Worm (Caenorhabditis elegans) whole organism, young adult: ENCODE results near the gene pdhb-1.

Experiments used
- B0336.3 ChIP-seq: fragments of 200-800 bp; sonication (Bioruptor generic); IDR thresholded peaks from 2 replicates; pipeline ENCODE4 v1.3.6; 2022; ENCODE audit warnings: missing genetic modification characterization, missing compliant biosample characterization
- C06A6.2 ChIP-seq: fragments of 200-800 bp; sonication (Bioruptor generic); conservative IDR thresholded peaks from 2 replicates; pipeline ENCODE4 v1.3.6; 2022; ENCODE audit warnings: missing genetic modification characterization, missing compliant biosample characterization
- F10E7.11 ChIP-seq: sonication (generic microtip); optimal IDR thresholded peaks from 2 replicates; lab custom pipeline; 2017; ENCODE audit warnings: mild to moderate bottlenecking, missing genetic modification characterization, moderate library complexity, missing compliant biosample characterization
- F52B5.7 ChIP-seq: sonication (generic microtip); optimal IDR thresholded peaks from 2 replicates; lab custom pipeline; 2016; ENCODE audit warnings: mild to moderate bottlenecking, missing genetic modification characterization, missing compliant biosample characterization
- F57C9.4 ChIP-seq: sonication (generic microtip); optimal IDR thresholded peaks from 2 replicates; lab custom pipeline; 2017; ENCODE audit warnings: mild to moderate bottlenecking, missing genetic modification characterization, missing compliant biosample characterization
- Y53G8AR.9 ChIP-seq: fragments of 200-800 bp; sonication (Bioruptor generic); conservative IDR thresholded peaks from 2 replicates; pipeline ENCODE4 v1.3.6; 2022; ENCODE audit warnings: missing genetic modification reagents, missing genetic modification characterization, missing compliant biosample characterization
- akir-1 ChIP-seq: fragments of 200-800 bp; sonication (Bioruptor generic); optimal IDR thresholded peaks from 2 replicates; lab custom pipeline; 2018; ENCODE audit warnings: mild to moderate bottlenecking, missing genetic modification characterization, moderate library complexity, missing compliant biosample characterization
- attf-3 ChIP-seq: fragments of 200-800 bp; sonication (Bioruptor generic); conservative IDR thresholded peaks from 2 replicates; pipeline ENCODE4 v1.3.6; 2022; ENCODE audit warnings: missing genetic modification reagents, missing genetic modification characterization, missing compliant biosample characterization
- cebp-1 ChIP-seq, 2 experiments: fragments of 200-800 bp in 1 of 2; sonication (Bioruptor generic) in 1 of 2; sonication (generic microtip) in 1 of 2; IDR thresholded peaks in 1 of 2; optimal IDR thresholded peaks in 1 of 2; 2 replicates each; pipeline versions ENCODE4 v1.3.6 to Lab custom; 2017 to 2022; ENCODE audit warnings: missing compliant biosample characterization in 2 of 2, missing genetic modification characterization in 2 of 2, mild to moderate bottlenecking in 1 of 2, missing genetic modification reagents in 1 of 2, moderate library complexity in 1 of 2
- ceh-91 ChIP-seq: fragments of 200-800 bp; sonication (Bioruptor generic); IDR thresholded peaks from 2 replicates; pipeline ENCODE4 v1.3.6; 2022; ENCODE audit warnings: missing genetic modification reagents, missing genetic modification characterization, missing compliant biosample characterization
- chd-7 ChIP-seq: sonication (generic microtip); optimal IDR thresholded peaks from 2 replicates; lab custom pipeline; 2016; ENCODE audit warnings: mild to moderate bottlenecking, missing genetic modification characterization, moderate library complexity, missing compliant biosample characterization
- dox-1 ChIP-seq: fragments of 200-800 bp; sonication (Bioruptor generic); IDR thresholded peaks from 2 replicates; pipeline ENCODE4 v1.3.6; 2022; ENCODE audit warnings: missing genetic modification reagents, missing genetic modification characterization, missing compliant biosample characterization
- dpff-1 ChIP-seq: sonication (generic microtip); optimal IDR thresholded peaks from 2 replicates; lab custom pipeline; 2017; ENCODE audit warnings: mild to moderate bottlenecking, missing genetic modification characterization, missing compliant biosample characterization
- egrh-3 ChIP-seq: fragments of 200-800 bp; sonication (Bioruptor generic); IDR thresholded peaks from 2 replicates; pipeline ENCODE4 v1.3.6; 2022; ENCODE audit warnings: missing genetic modification reagents, missing genetic modification characterization, missing compliant biosample characterization
- ekl-4 ChIP-seq: fragments of 200-800 bp; sonication (Bioruptor generic); IDR thresholded peaks from 2 replicates; pipeline ENCODE4 v1.3.6; 2022; ENCODE audit warnings: missing genetic modification reagents, missing genetic modification characterization, missing compliant biosample characterization
- gei-17 ChIP-seq: fragments of 200-800 bp; sonication (Bioruptor generic); optimal IDR thresholded peaks from 2 replicates; lab custom pipeline; 2018; ENCODE audit warnings: mild to moderate bottlenecking, missing genetic modification characterization, missing compliant biosample characterization
- him-1 ChIP-seq: sonication (generic microtip); optimal IDR thresholded peaks from 2 replicates; lab custom pipeline; 2016; ENCODE audit warnings: missing genotype, missing genetic modification reagents, missing genetic modification characterization, missing compliant biosample characterization
- hlh-12 ChIP-seq: sonication (generic microtip); optimal IDR thresholded peaks from 2 replicates; lab custom pipeline; 2016; ENCODE audit warnings: missing genetic modification characterization, missing compliant biosample characterization
- hrde-1 ChIP-seq: sonication (generic microtip); optimal IDR thresholded peaks from 2 replicates; lab custom pipeline; 2016; ENCODE audit warnings: missing genetic modification characterization, mild to moderate bottlenecking, missing compliant biosample characterization, moderate library complexity, missing genotype, missing genetic modification reagents, borderline replicate concordance
- lin-35 ChIP-seq, 3 experiments: fragments of 150-350 bp in 2 of 3; sonication (generic microtip) in 1 of 3; optimal IDR thresholded peaks; 2 replicates each; lab custom pipeline; 2014 to 2018; ENCODE audit warnings: missing biosample characterization in 3 of 3, missing genetic modification characterization in 3 of 3, missing genetic modification reagents in 3 of 3
- lin-54 ChIP-seq: fragments of 200-800 bp; sonication (Bioruptor generic); optimal IDR thresholded peaks from 2 replicates; lab custom pipeline; 2018; ENCODE audit warnings: mild to moderate bottlenecking, missing genetic modification characterization, missing compliant biosample characterization
- madf-6 ChIP-seq: fragments of 200-800 bp; sonication (Bioruptor generic); IDR thresholded peaks from 2 replicates; pipeline ENCODE4 v1.3.6; 2022; ENCODE audit warnings: missing genetic modification reagents, missing genetic modification characterization, missing compliant biosample characterization
- mcd-1 ChIP-seq: fragments of 200-800 bp; sonication (Bioruptor generic); IDR thresholded peaks from 2 replicates; pipeline ENCODE4 v1.3.6; 2022; ENCODE audit warnings: missing genetic modification reagents, missing genetic modification characterization, missing compliant biosample characterization
- nfya-2 ChIP-seq: fragments of 200-800 bp; sonication (Bioruptor generic); IDR thresholded peaks from 2 replicates; pipeline ENCODE4 v1.3.6; 2022; ENCODE audit warnings: missing genetic modification reagents, missing genetic modification characterization, missing compliant biosample characterization
- nfyb-1 ChIP-seq: fragments of 200-800 bp; sonication (Bioruptor generic); IDR thresholded peaks from 2 replicates; pipeline ENCODE4 v1.3.6; 2022; ENCODE audit warnings: missing genetic modification reagents, missing genetic modification characterization, missing compliant biosample characterization
- nhr-27 ChIP-seq: fragments of 200-800 bp; sonication (Bioruptor generic); optimal IDR thresholded peaks from 2 replicates; lab custom pipeline; 2018; ENCODE audit warnings: mild to moderate bottlenecking, missing genetic modification characterization, moderate library complexity, missing compliant biosample characterization
- repo-1 ChIP-seq: sonication (generic microtip); optimal IDR thresholded peaks from 2 replicates; lab custom pipeline; 2017; ENCODE audit warnings: mild to moderate bottlenecking, missing genetic modification characterization, missing compliant biosample characterization
- snpc-3.4 ChIP-seq: sonication (generic microtip); optimal IDR thresholded peaks from 2 replicates; lab custom pipeline; 2017; ENCODE audit warnings: missing genetic modification characterization, mild to moderate bottlenecking, missing compliant biosample characterization, antibody characterized with exemption, moderate library complexity, missing genotype, missing genetic modification reagents
- snpc-4 ChIP-seq, 5 experiments: fragments of 150-350 bp in 1 of 5; sonication (generic microtip) in 4 of 5; optimal IDR thresholded peaks; 2 replicates each; lab custom pipeline; 2014 to 2018; ENCODE audit warnings: missing genetic modification characterization in 5 of 5, missing biosample characterization in 3 of 5, antibody characterized with exemption in 2 of 5, mild to moderate bottlenecking in 2 of 5, missing compliant biosample characterization in 2 of 5, missing genotype in 2 of 5, moderate library complexity in 2 of 5, missing genetic modification reagents in 1 of 5
- ztf-25 ChIP-seq: fragments of 200-800 bp; sonication (Bioruptor generic); IDR thresholded peaks from 2 replicates; pipeline ENCODE4 v1.3.6; 2022; ENCODE audit warnings: missing genetic modification reagents, missing genetic modification characterization, missing compliant biosample characterization
- ztf-26 ChIP-seq: sonication (generic microtip); optimal IDR thresholded peaks from 2 replicates; lab custom pipeline; 2017; ENCODE audit warnings: missing genetic modification characterization, missing compliant biosample characterization

Gene pdhb-1

ce11 chrIV:3378080-3378804, 21.2 kb upstream of the pdhb-1 start, which contains the start of gene otub-4:
Gene otub-4 (minus strand): TSS chrIV:3378130.
- TF ChIP-seq hrde-1 (tag; lab: Kevin White, UChicago) (no peak), dpff-1 (no peak), cebp-1 (GFP tag; IDR thresholded peaks at IDR 0.05; lab: Robert Waterston, UW) (no peak), cebp-1 (tag; optimal IDR thresholded peaks at IDR 0.05; lab: Kevin White, UChicago) (peak; percentile 24), mcd-1 (GFP tag; lab: Robert Waterston, UW) (peak; percentile 58; the same call in 1 of the 2 replicates)

- no peak for TF ChIP-seq snpc-4 (GFP tag; optimal IDR thresholded peaks at IDR 0.05; lab: Kevin White, UChicago)
- TF ChIP-seq snpc-4 (tag; optimal IDR thresholded peaks at IDR 0.05; lab: Kevin White, UChicago): peak in 1 of 4 experiments; percentile 11
- peak; percentile 30; the same call in 1 of the 2 replicates for TF ChIP-seq attf-3 (GFP tag; lab: Robert Waterston, UW)
- TF ChIP-seq dox-1: 0 out of 2 replicates have a peak, but pooled peaks have one; percentile 10
- TF ChIP-seq madf-6: 0 out of 2 replicates have a peak, but pooled peaks have one; percentile 25
- no peak for TF ChIP-seq C06A6.2 (GFP tag; lab: Robert Waterston, UW)
- TF ChIP-seq B0336.3 (GFP tag; lab: Robert Waterston, UW): 0 out of 2 replicates have a peak, but pooled peaks have one; percentile 29
- no peak for TF ChIP-seq hrde-1 (tag; lab: Kevin White, UChicago)
- 0 out of 2 replicates have a peak, but pooled peaks have one; percentile 34 for TF ChIP-seq Y53G8AR.9 (GFP tag; lab: Robert Waterston, UW)
- TF ChIP-seq nfyb-1 (GFP tag; lab: Robert Waterston, UW): 0 out of 2 replicates have a peak, but pooled peaks have one; percentile 57
- TF ChIP-seq repo-1 (tag; lab: Kevin White, UChicago): peak; percentile 54
- peak; percentile 63 for TF ChIP-seq ztf-26
- TF ChIP-seq ceh-91 (GFP tag; lab: Robert Waterston, UW): no peak
- peak; percentile 59 for TF ChIP-seq F57C9.4 (tag; lab: Kevin White, UChicago)
- TF ChIP-seq hlh-12 (tag; lab: Kevin White, UChicago): no peak
- TF ChIP-seq ekl-4 (GFP tag; lab: Robert Waterston, UW): peak; percentile 47; the same call in 1 of the 2 replicates
- peak; percentile 39 for TF ChIP-seq chd-7 (tag; lab: Kevin White, UChicago)
These were observed 17.0 kb upstream of the pdhb-1 start, which contains the start of gene B0546.3 for ce11 chrIV:3382338-3382907. Gene B0546.3 (minus strand): TSS chrIV:3382841.

DNA sequence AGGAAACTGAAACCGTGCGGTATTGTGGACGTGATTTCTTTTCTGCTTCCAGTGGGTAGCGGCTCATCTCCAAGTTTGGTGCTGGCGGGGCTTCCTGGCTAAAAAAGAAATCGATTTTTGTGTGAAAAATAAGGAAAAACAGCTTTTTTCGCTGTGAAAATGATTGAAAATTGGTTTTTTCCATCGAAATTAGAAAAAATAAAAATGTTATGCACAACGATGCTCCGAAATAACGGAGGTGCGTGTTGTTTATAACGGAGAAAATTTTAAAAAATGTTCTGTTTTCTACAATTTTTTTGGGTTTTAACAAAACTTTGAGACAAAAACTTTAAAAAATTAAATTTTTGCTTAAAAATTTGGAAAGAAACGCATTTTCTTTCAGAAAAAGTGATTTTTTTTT, 16.3 kb upstream of the pdhb-1 start:
- peak; percentile 65; the same call in 1 of the 2 replicates for TF ChIP-seq attf-3 (GFP tag; lab: Robert Waterston, UW)
- no peak for TF ChIP-seq snpc-3.4

ce11 chrIV:3384047-3384446, 15.4 kb upstream of the pdhb-1 start, which contains the start of gene B0546.4:
Gene B0546.4 (minus strand): TSS chrIV:3384147.
- TF ChIP-seq mcd-1 (GFP tag; lab: Robert Waterston, UW) (no peak), gei-17 (no peak), dox-1 (no peak), lin-54 (GFP tag; lab: Kevin White, UChicago) (no peak), egrh-3 (GFP tag; lab: Robert Waterston, UW) (no peak), him-1 (tag; lab: Kevin White, UChicago) (no peak), cebp-1 (GFP tag; IDR thresholded peaks at IDR 0.05; lab: Robert Waterston, UW) (no peak), cebp-1 (tag; optimal IDR thresholded peaks at IDR 0.05; lab: Kevin White, UChicago) (no peak), nfyb-1 (GFP tag; lab: Robert Waterston, UW) (no peak), ztf-25 (GFP tag; lab: Robert Waterston, UW) (no peak), lin-35 (GFP tag; optimal IDR thresholded peaks at IDR 0.05; lab: Kevin White, UChicago) (no peak), akir-1 (GFP tag; lab: Kevin White, UChicago) (no peak), F10E7.11 (no peak), nfya-2 (GFP tag; lab: Robert Waterston, UW) (no peak), F52B5.7 (tag; lab: Kevin White, UChicago) (no peak), nhr-27 (tag; lab: Kevin White, UChicago) (no peak), B0336.3 (GFP tag; lab: Robert Waterston, UW) (no peak)
